In genomic region chrIV:1012447-1012846, ce11 we compare ENCODE assay signal across 3 worm cellular contexts.
TF ChIP-seq lines count a peak whose summit lies in the region.

Gene rbm-39, plus strand, starts transcription at chrIV:1012624.

TF ChIP-seq in whole organism, L1 larva, 84 proteins besides CTCF, POLR2A, EP300 and RAD21 (continued from another document and continues in another):
- TF ChIP-seq dpl-1 (GFP tag; optimal IDR thresholded peaks at IDR 0.05; lab: Kevin White, UChicago) (peak; percentile 75 to 85 (median 80)), jun-1 (tag; optimal IDR thresholded peaks at IDR 0.05; lab: Kevin White, UChicago) (peak; percentile 81), nhr-77 (tag; optimal IDR thresholded peaks at IDR 0.05; lab: Kevin White, UChicago) (peak; percentile 64), ceh-63 (GFP tag; optimal IDR thresholded peaks at IDR 0.05; lab: Kevin White, UChicago) (no peak), mdl-1 (tag; optimal IDR thresholded peaks at IDR 0.05; lab: Kevin White, UChicago) (peak in 1 of 2 experiments; percentile 78), fkh-10 (GFP tag; optimal IDR thresholded peaks at IDR 0.05; lab: Kevin White, UChicago) (peak; percentile 82), pag-3 (tag; optimal IDR thresholded peaks at IDR 0.05; lab: Kevin White, UChicago; ENCODE audit: borderline replicate concordance, insufficient read depth) (no peak), C34B4.2 (tag; optimal IDR thresholded peaks at IDR 0.05; lab: Kevin White, UChicago) (no peak), F16B12.6 (tag; optimal IDR thresholded peaks at IDR 0.05; lab: Kevin White, UChicago) (peak; percentile 75), aly-2 (tag; optimal IDR thresholded peaks at IDR 0.05; lab: Kevin White, UChicago) (no peak), egl-13 (tag; optimal IDR thresholded peaks at IDR 0.05; lab: Kevin White, UChicago) (peak; percentile 8), xbp-1 (tag; optimal IDR thresholded peaks at IDR 0.05; lab: Kevin White, UChicago) (peak; percentile 86), isw-1 (GFP tag; IDR thresholded peaks at IDR 0.05; lab: Robert Waterston, UW) (peak; percentile 95), sptf-1 (tag; optimal IDR thresholded peaks at IDR 0.05; lab: Kevin White, UChicago) (no peak), unc-86 (tag; optimal IDR thresholded peaks at IDR 0.05; lab: Kevin White, UChicago) (peak; percentile 84), lsy-2 (tag; optimal IDR thresholded peaks at IDR 0.05; lab: Kevin White, UChicago) (peak; percentile 91 to 93), blmp-1 (tag; optimal IDR thresholded peaks at IDR 0.05; lab: Kevin White, UChicago) (peak; percentile 79), sup-37 (GFP tag; optimal IDR thresholded peaks at IDR 0.05; lab: Kevin White, UChicago) (peak; percentile 54), irx-1 (tag; optimal IDR thresholded peaks at IDR 0.05; lab: Kevin White, UChicago) (peak; percentile 64), ztf-11 (tag; optimal IDR thresholded peaks at IDR 0.05; lab: Kevin White, UChicago) (peak in 1 of 2 experiments; percentile 34), unc-98 (GFP tag; IDR thresholded peaks at IDR 0.05; lab: Robert Waterston, UW) (no peak), vab-15 (tag; optimal IDR thresholded peaks at IDR 0.05; lab: Kevin White, UChicago) (peak; percentile 89), mep-1 (tag; optimal IDR thresholded peaks at IDR 0.05; lab: Kevin White, UChicago) (peak; percentile 91), pqm-1 (tag; optimal IDR thresholded peaks at IDR 0.05; lab: Kevin White, UChicago) (no peak), nhr-237 (tag; optimal IDR thresholded peaks at IDR 0.05; lab: Kevin White, UChicago) (peak; percentile 71), nhr-84 (tag; optimal IDR thresholded peaks at IDR 0.05; lab: Kevin White, UChicago) (no peak), lin-14 (GFP tag; optimal IDR thresholded peaks at IDR 0.05; lab: Kevin White, UChicago) (peak; percentile 88), nhr-19 (GFP tag; conservative IDR thresholded peaks at IDR 0.05; lab: Robert Waterston, UW) (peak; percentile 83), elt-2 (tag; optimal IDR thresholded peaks at IDR 0.05; lab: Kevin White, UChicago) (no peak), egl-27 (tag; optimal IDR thresholded peaks at IDR 0.05; lab: Kevin White, UChicago) (no peak), nhr-12 (tag; optimal IDR thresholded peaks at IDR 0.05; lab: Kevin White, UChicago) (no peak), hlh-4 (tag; optimal IDR thresholded peaks at IDR 0.05; lab: Kevin White, UChicago) (no peak), swsn-7 (tag; optimal IDR thresholded peaks at IDR 0.05; lab: Kevin White, UChicago) (peak; percentile 88), tbx-2 (tag; optimal IDR thresholded peaks at IDR 0.05; lab: Kevin White, UChicago) (peak; percentile 86), efl-3 (GFP tag; optimal IDR thresholded peaks at IDR 0.05; lab: Kevin White, UChicago) (no peak), zag-1 (tag; optimal IDR thresholded peaks at IDR 0.05; lab: Kevin White, UChicago) (no peak), snu-23 (GFP tag; optimal IDR thresholded peaks at IDR 0.05; lab: Kevin White, UChicago) (peak; percentile 93), nhr-28 (tag; optimal IDR thresholded peaks at IDR 0.05; lab: Kevin White, UChicago) (no peak), nhr-47 (tag; optimal IDR thresholded peaks at IDR 0.05; lab: Kevin White, UChicago) (peak; percentile 92), hpl-2 (GFP tag; optimal IDR thresholded peaks at IDR 0.05; lab: Kevin White, UChicago) (peak; percentile 49), tlp-1 (tag; optimal IDR thresholded peaks at IDR 0.05; lab: Kevin White, UChicago) (no peak), rnt-1 (tag; optimal IDR thresholded peaks at IDR 0.05; lab: Kevin White, UChicago) (peak; percentile 78), C16A3.4 (tag; optimal IDR thresholded peaks at IDR 0.05; lab: Kevin White, UChicago) (peak; percentile 91), lir-3 (tag; optimal IDR thresholded peaks at IDR 0.05; lab: Kevin White, UChicago; ENCODE audit: poor library complexity) (no peak)

TF ChIP-seq in whole organism, L3 larva, 47 proteins besides CTCF, POLR2A, EP300 and RAD21 (continued from another document):
- TF ChIP-seq tbx-2 (tag; optimal IDR thresholded peaks at IDR 0.05; lab: Kevin White, UChicago) (peak; percentile 21), mdl-1 (tag; optimal IDR thresholded peaks at IDR 0.05; lab: Kevin White, UChicago) (peak; percentile 26), unc-39 (tag; optimal IDR thresholded peaks at IDR 0.05; lab: Kevin White, UChicago) (no peak), jun-1 (tag; optimal IDR thresholded peaks at IDR 0.05; lab: Kevin White, UChicago) (peak; percentile 54), pqm-1 (tag; optimal IDR thresholded peaks at IDR 0.05; lab: Kevin White, UChicago) (peak; percentile 3), ceh-82 (tag; optimal IDR thresholded peaks at IDR 0.05; lab: Kevin White, UChicago) (no peak), snpc-4 (tag; optimal IDR thresholded peaks at IDR 0.05; lab: Kevin White, UChicago) (peak; percentile 70), lin-15B (tag; optimal IDR thresholded peaks at IDR 0.05; lab: Kevin White, UChicago) (peak; percentile 93), ztf-4 (tag; optimal IDR thresholded peaks at IDR 0.05; lab: Kevin White, UChicago) (peak; percentile 56), fkh-10 (GFP tag; optimal IDR thresholded peaks at IDR 0.05; lab: Kevin White, UChicago) (peak; percentile 35), elt-2 (tag; optimal IDR thresholded peaks at IDR 0.05; lab: Kevin White, UChicago) (peak; percentile 54), nfya-1 (tag; optimal IDR thresholded peaks at IDR 0.05; lab: Kevin White, UChicago; ENCODE audit: insufficient read depth) (peak; percentile 86), skn-1 (tag; optimal IDR thresholded peaks at IDR 0.05; lab: Kevin White, UChicago) (peak; percentile 87), lsy-12 (tag; optimal IDR thresholded peaks at IDR 0.05; lab: Kevin White, UChicago) (peak; percentile 63), egl-27 (tag; optimal IDR thresholded peaks at IDR 0.05; lab: Kevin White, UChicago) (no peak), nhr-43 (tag; optimal IDR thresholded peaks at IDR 0.05; lab: Kevin White, UChicago; ENCODE audit: poor library complexity, severe bottlenecking) (no peak), pha-4 (tag; optimal IDR thresholded peaks at IDR 0.05; lab: Kevin White, UChicago) (peak; percentile 95), nhr-77 (tag; optimal IDR thresholded peaks at IDR 0.05; lab: Kevin White, UChicago) (no peak), nhr-237 (tag; optimal IDR thresholded peaks at IDR 0.05; lab: Kevin White, UChicago) (no peak), sea-2 (GFP tag; optimal IDR thresholded peaks at IDR 0.05; lab: Kevin White, UChicago) (no peak), lin-39 (tag; optimal IDR thresholded peaks at IDR 0.05; lab: Kevin White, UChicago) (peak; percentile 95), ceh-16 (tag; optimal IDR thresholded peaks at IDR 0.05; lab: Kevin White, UChicago) (no peak), fos-1 (tag; optimal IDR thresholded peaks at IDR 0.05; lab: Kevin White, UChicago) (no peak), nhr-23 (tag; optimal IDR thresholded peaks at IDR 0.05; lab: Kevin White, UChicago) (peak; percentile 84), hmg-11 (tag; optimal IDR thresholded peaks at IDR 0.05; lab: Kevin White, UChicago) (peak; percentile 63), elt-1 (tag; optimal IDR thresholded peaks at IDR 0.05; lab: Kevin White, UChicago) (no peak), fkh-2 (tag; optimal IDR thresholded peaks at IDR 0.05; lab: Kevin White, UChicago) (no peak)

TF ChIP-seq in whole organism, young adult, 124 proteins besides CTCF, POLR2A, EP300 and RAD21 (continued from another document and continues in another):
- TF ChIP-seq mes-4 (tag; optimal IDR thresholded peaks at IDR 0.05; lab: Kevin White, UChicago) (no peak), rec-8 (tag; optimal IDR thresholded peaks at IDR 0.05; lab: Kevin White, UChicago) (no peak), akir-1 (GFP tag; optimal IDR thresholded peaks at IDR 0.05; lab: Kevin White, UChicago) (no peak), Y53F4B.3 (GFP tag; IDR thresholded peaks at IDR 0.05; lab: Robert Waterston, UW) (peak; percentile 46; the same call in 1 of the 2 replicates), pha-4 (tag; optimal IDR thresholded peaks at IDR 0.05; lab: Kevin White, UChicago) (no peak), Y67H2A.10 (GFP tag; conservative IDR thresholded peaks at IDR 0.05; lab: Robert Waterston, UW) (peak; percentile 79), F23B12.7 (tag; optimal IDR thresholded peaks at IDR 0.05; lab: Kevin White, UChicago; ENCODE audit: insufficient read depth) (peak; percentile 79), nhr-120 (GFP tag; IDR thresholded peaks at IDR 0.05; lab: Robert Waterston, UW) (no peak), sea-2 (GFP tag; IDR thresholded peaks at IDR 0.05; lab: Robert Waterston, UW) (no peak), zfh-2 (GFP tag; conservative IDR thresholded peaks at IDR 0.05; lab: Robert Waterston, UW) (0 out of 2 replicates have a peak, but pooled peaks have one; percentile 18), unc-130 (GFP tag; optimal IDR thresholded peaks at IDR 0.05; lab: Kevin White, UChicago) (peak; percentile 6), him-1 (tag; optimal IDR thresholded peaks at IDR 0.05; lab: Kevin White, UChicago) (no peak), lin-40 (tag; optimal IDR thresholded peaks at IDR 0.05; lab: Kevin White, UChicago) (peak; percentile 77), F57A8.1 (GFP tag; optimal IDR thresholded peaks at IDR 0.05; lab: Kevin White, UChicago) (no peak), snpc-3.4 (tag; optimal IDR thresholded peaks at IDR 0.05; lab: Kevin White, UChicago) (peak; percentile 77), lin-26 (GFP tag; IDR thresholded peaks at IDR 0.05; lab: Robert Waterston, UW) (no peak), lag-1 (GFP tag; IDR thresholded peaks at IDR 0.05; lab: Robert Waterston, UW) (no peak), snpc-1.3 (tag; optimal IDR thresholded peaks at IDR 0.05; lab: Kevin White, UChicago; ENCODE audit: insufficient read depth) (peak; percentile 63), ama-1 (optimal IDR thresholded peaks at IDR 0.05; lab: Kevin White, UChicago) (peak; percentile 27), ama-1 (GFP tag; optimal IDR thresholded peaks at IDR 0.05; lab: Kevin White, UChicago) (no peak), F52B5.7 (tag; optimal IDR thresholded peaks at IDR 0.05; lab: Kevin White, UChicago) (no peak), F39B2.1 (GFP tag; IDR thresholded peaks at IDR 0.05; lab: Robert Waterston, UW) (no peak), F33H1.4 (GFP tag; IDR thresholded peaks at IDR 0.05; lab: Robert Waterston, UW) (peak; percentile 98), hmg-1.2 (GFP tag; IDR thresholded peaks at IDR 0.05; lab: Robert Waterston, UW) (peak; percentile 71), ztf-28 (GFP tag; IDR thresholded peaks at IDR 0.05; lab: Robert Waterston, UW) (peak; percentile 69; the same call in 1 of the 2 replicates), hrde-1 (tag; optimal IDR thresholded peaks at IDR 0.05; lab: Kevin White, UChicago; ENCODE audit: borderline replicate concordance) (peak; percentile 22), ztf-3 (GFP tag; optimal IDR thresholded peaks at IDR 0.05; lab: Kevin White, UChicago) (no peak), madf-6 (GFP tag; IDR thresholded peaks at IDR 0.05; lab: Robert Waterston, UW) (peak; percentile 80), Y79H2A.3 (GFP tag; conservative IDR thresholded peaks at IDR 0.05; lab: Robert Waterston, UW) (peak; percentile 83), lsl-1 (GFP tag; optimal IDR thresholded peaks at IDR 0.05; lab: Kevin White, UChicago) (peak; percentile 78), nhr-27 (tag; optimal IDR thresholded peaks at IDR 0.05; lab: Kevin White, UChicago) (no peak), efl-1 (GFP tag; optimal IDR thresholded peaks at IDR 0.05; lab: Kevin White, UChicago) (peak; percentile 64), mel-28 (tag; optimal IDR thresholded peaks at IDR 0.05; lab: Kevin White, UChicago; ENCODE audit: borderline replicate concordance) (no peak), rpc-1 (optimal IDR thresholded peaks at IDR 0.05; lab: Kevin White, UChicago) (no peak), rpc-1 (tag; optimal IDR thresholded peaks at IDR 0.05; lab: Kevin White, UChicago) (no peak), ztf-25 (GFP tag; IDR thresholded peaks at IDR 0.05; lab: Robert Waterston, UW) (no peak), K12H6.12 (tag; optimal IDR thresholded peaks at IDR 0.05; lab: Kevin White, UChicago) (peak; percentile 75), ztf-18 (tag; optimal IDR thresholded peaks at IDR 0.05; lab: Kevin White, UChicago) (no peak), dox-1 (GFP tag; IDR thresholded peaks at IDR 0.05; lab: Robert Waterston, UW) (peak; percentile 88), nhr-90 (tag; optimal IDR thresholded peaks at IDR 0.05; lab: Kevin White, UChicago) (no peak), madf-10 (tag; optimal IDR thresholded peaks at IDR 0.05; lab: Kevin White, UChicago) (peak; percentile 83), F55B11.4 (tag; optimal IDR thresholded peaks at IDR 0.05; lab: Kevin White, UChicago; ENCODE audit: borderline replicate concordance, insufficient read depth) (no peak), C17E4.6 (GFP tag; IDR thresholded peaks at IDR 0.05; lab: Robert Waterston, UW) (no peak), die-1 (tag; optimal IDR thresholded peaks at IDR 0.05; lab: Kevin White, UChicago) (no peak), ztf-26 (tag; optimal IDR thresholded peaks at IDR 0.05; lab: Kevin White, UChicago) (peak; percentile 30), nhr-80 (tag; optimal IDR thresholded peaks at IDR 0.05; lab: Kevin White, UChicago) (no peak), dpff-1 (tag; optimal IDR thresholded peaks at IDR 0.05; lab: Kevin White, UChicago) (no peak), ceh-79 (tag; optimal IDR thresholded peaks at IDR 0.05; lab: Kevin White, UChicago) (no peak), Y95B8A.8 (GFP tag; IDR thresholded peaks at IDR 0.05; lab: Robert Waterston, UW) (peak; percentile 82), fkh-3 (tag; optimal IDR thresholded peaks at IDR 0.05; lab: Kevin White, UChicago) (no peak), xnd-1 (tag; optimal IDR thresholded peaks at IDR 0.05; lab: Kevin White, UChicago) (peak; percentile 61), B0019.2 (GFP tag; conservative IDR thresholded peaks at IDR 0.05; lab: Robert Waterston, UW) (peak; percentile 58; the same call in 1 of the 2 replicates), lin-54 (GFP tag; optimal IDR thresholded peaks at IDR 0.05; lab: Kevin White, UChicago) (peak; percentile 76), F57C9.4 (tag; optimal IDR thresholded peaks at IDR 0.05; lab: Kevin White, UChicago) (no peak), Y53G8AR.9 (GFP tag; conservative IDR thresholded peaks at IDR 0.05; lab: Robert Waterston, UW) (no peak; the same call in 1 of the 2 replicates), cebp-1 (GFP tag; IDR thresholded peaks at IDR 0.05; lab: Robert Waterston, UW) (peak; percentile 64; the same call in 1 of the 2 replicates), cebp-1 (tag; optimal IDR thresholded peaks at IDR 0.05; lab: Kevin White, UChicago) (peak; percentile 92), F49E8.2 (tag; optimal IDR thresholded peaks at IDR 0.05; lab: Kevin White, UChicago; ENCODE audit: insufficient read depth) (peak; percentile 31), madf-3 (GFP tag; IDR thresholded peaks at IDR 0.05; lab: Robert Waterston, UW) (peak; percentile 100), egl-18 (GFP tag; IDR thresholded peaks at IDR 0.05; lab: Robert Waterston, UW) (no peak), B0261.1 (tag; optimal IDR thresholded peaks at IDR 0.05; lab: Kevin White, UChicago) (no peak), tlf-1 (GFP tag; optimal IDR thresholded peaks at IDR 0.05; lab: Kevin White, UChicago) (peak; percentile 73), T26A5.8 (tag; optimal IDR thresholded peaks at IDR 0.05; lab: Kevin White, UChicago) (no peak), hlh-12 (tag; optimal IDR thresholded peaks at IDR 0.05; lab: Kevin White, UChicago) (no peak), nfyb-1 (GFP tag; IDR thresholded peaks at IDR 0.05; lab: Robert Waterston, UW) (peak; percentile 84), atf-7 (tag; optimal IDR thresholded peaks at IDR 0.05; lab: Kevin White, UChicago) (no peak), gei-17 (GFP tag; optimal IDR thresholded peaks at IDR 0.05; lab: Kevin White, UChicago) (no peak), Y56A3A.18 (GFP tag; IDR thresholded peaks at IDR 0.05; lab: Robert Waterston, UW) (no peak), ceh-91 (GFP tag; IDR thresholded peaks at IDR 0.05; lab: Robert Waterston, UW) (peak; percentile 71), F22D6.2 (tag; optimal IDR thresholded peaks at IDR 0.05; lab: Kevin White, UChicago) (no peak), hsf-1 (GFP tag; IDR thresholded peaks at IDR 0.05; lab: Robert Waterston, UW) (peak; percentile 33; the same call in 1 of the 2 replicates)
